Fruit fly (Drosophila melanogaster) whole organism, prepupa: ENCODE results near the gene CG6178.

Source experiments
- Blimp-1 ChIP-seq: fragments of 200-800 bp; sonication (Bioruptor generic); optimal IDR thresholded peaks from 3 replicates; lab custom pipeline; 2017; ENCODE audit warnings: missing biosample characterization, missing genetic modification characterization, mild to moderate bottlenecking, moderate library complexity, missing genetic modification reagents
- CG10669 ChIP-seq: fragments of 200-800 bp; sonication (Bioruptor generic); optimal IDR thresholded peaks from 3 replicates; lab custom pipeline; 2018; ENCODE audit warnings: missing biosample characterization, mild to moderate bottlenecking, missing genetic modification characterization, moderate library complexity
- Eip78C ChIP-seq: fragments of 200-800 bp; sonication (Bioruptor generic); peaks from one replicate; lab custom pipeline; 2016; ENCODE audit warnings: missing biosample characterization, missing genetic modification characterization
- Eip93F ChIP-seq: fragments of 200-800 bp; sonication (Bioruptor generic); optimal IDR thresholded peaks from 2 replicates; lab custom pipeline; 2016; ENCODE audit warnings: missing biosample characterization, mild to moderate bottlenecking, missing genetic modification characterization
- Hr38 ChIP-seq: sonication (Bioruptor generic); optimal IDR thresholded peaks from 2 replicates; lab custom pipeline; 2016; ENCODE audit warnings: missing biosample characterization, missing genetic modification characterization
- Sox14 ChIP-seq: fragments of 200-800 bp; sonication (Bioruptor generic); optimal IDR thresholded peaks from 3 replicates; lab custom pipeline; 2016; ENCODE audit warnings: missing biosample characterization, missing genetic modification characterization
- achi ChIP-seq: fragments of 200-800 bp; sonication (Bioruptor generic); optimal IDR thresholded peaks from 3 replicates; lab custom pipeline; 2016; ENCODE audit warnings: missing biosample characterization, missing genetic modification characterization
- pdm3 ChIP-seq: fragments of 200-800 bp; sonication (Bioruptor generic); optimal IDR thresholded peaks from 3 replicates; lab custom pipeline; 2016; ENCODE audit warnings: missing biosample characterization, missing genetic modification characterization
- ss ChIP-seq, 2 experiments: fragments of 200-800 bp; sonication (Bioruptor generic); optimal IDR thresholded peaks; 2 replicates in 1 of 2; 3 replicates in 1 of 2; lab custom pipeline; 2017 to 2018; ENCODE audit warnings: mild to moderate bottlenecking in 2 of 2, missing biosample characterization in 2 of 2, missing genetic modification characterization in 2 of 2, moderate library complexity in 1 of 2

DNA sequence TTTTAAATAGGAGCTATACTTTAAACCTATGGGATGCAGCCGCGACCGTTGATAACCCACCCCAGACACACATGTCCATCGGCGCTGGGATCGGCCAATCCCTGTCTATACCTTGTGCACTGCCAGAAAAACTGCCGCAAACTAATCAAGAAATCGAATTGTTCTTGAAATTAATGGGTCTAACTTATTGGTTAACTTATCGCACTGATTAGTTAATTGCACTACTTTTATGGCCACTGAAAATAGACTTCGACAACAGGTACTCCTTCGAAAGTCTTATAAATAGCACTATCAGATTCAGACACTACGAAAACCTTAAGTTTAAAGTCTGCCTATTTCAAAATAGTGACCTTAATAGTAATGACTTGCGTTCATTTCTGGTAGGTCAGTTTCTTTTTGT is 36.0 kb upstream of the CG6178 start, which contains the start of gene CG13607:
- TF ChIP-seq Eip93F (no peak), achi (GFP tag; lab: Kevin White, UChicago) (no peak), Sox14 (GFP tag; lab: Kevin White, UChicago) (no peak), Eip78C (GFP tag; lab: Kevin White, UChicago) (peak; percentile 67), ss (GFP tag; optimal IDR thresholded peaks at IDR 0.05; lab: Kevin White, UChicago) (no peak), pdm3 (GFP tag; lab: Kevin White, UChicago) (no peak), Hr38 (GFP tag; lab: Kevin White, UChicago) (no peak), CG10669 (GFP tag; lab: Kevin White, UChicago) (no peak), Blimp-1 (no peak)
